Worm (Caenorhabditis elegans) whole organism, mixed stage, embryonic: ENCODE measurements around the gene xpb-1.

Source experiments
- M03D4.4 ChIP-seq: sonication (generic microtip); optimal IDR thresholded peaks from 2 replicates; lab custom pipeline; 2017; ENCODE audit warnings: mild to moderate bottlenecking, missing genetic modification characterization, missing compliant biosample characterization
- blmp-1 ChIP-seq: fragments of 150-350 bp; optimal IDR thresholded peaks from 2 replicates; lab custom pipeline; 2014; ENCODE audit warnings: missing biosample characterization, missing genetic modification characterization
- ceh-39 ChIP-seq: fragments of 150-350 bp; optimal IDR thresholded peaks from 2 replicates; lab custom pipeline; 2014; ENCODE audit warnings: missing biosample characterization, missing genetic modification characterization
- ces-1 ChIP-seq: fragments of 150-350 bp; optimal IDR thresholded peaks from 2 replicates; lab custom pipeline; 2014; ENCODE audit warnings: missing biosample characterization, missing genetic modification reagents, missing genetic modification characterization
- drap-1 ChIP-seq: fragments of 200-800 bp; sonication (Bioruptor generic); optimal IDR thresholded peaks from 3 replicates; lab custom pipeline; 2018; ENCODE audit warnings: mild to moderate bottlenecking, missing genetic modification characterization, missing compliant biosample characterization
- elt-1 ChIP-seq: sonication (generic microtip); optimal IDR thresholded peaks from 2 replicates; lab custom pipeline; 2017; ENCODE audit warnings: missing genetic modification characterization, mild to moderate bottlenecking, missing compliant biosample characterization, antibody characterized with exemption, moderate library complexity, borderline replicate concordance; ENCODE audit not compliant: insufficient read depth
- elt-3 ChIP-seq: fragments of 150-350 bp; optimal IDR thresholded peaks from 2 replicates; lab custom pipeline; 2014; ENCODE audit warnings: missing biosample characterization, missing genetic modification characterization
- flh-1 ChIP-seq: fragments of 200-800 bp; sonication (Bioruptor generic); optimal IDR thresholded peaks from 2 replicates; lab custom pipeline; 2018; ENCODE audit warnings: mild to moderate bottlenecking, missing genetic modification characterization, moderate library complexity, missing compliant biosample characterization
- lin-13 ChIP-seq: fragments of 150-350 bp; optimal IDR thresholded peaks from 2 replicates; lab custom pipeline; 2014; ENCODE audit warnings: missing biosample characterization, missing genetic modification characterization
- lin-32 ChIP-seq: fragments of 200-800 bp; sonication (Bioruptor generic); optimal IDR thresholded peaks from 2 replicates; lab custom pipeline; 2018; ENCODE audit warnings: mild to moderate bottlenecking, missing genetic modification characterization, missing compliant biosample characterization
- lsy-2 ChIP-seq: fragments of 150-350 bp; optimal IDR thresholded peaks from 2 replicates; lab custom pipeline; 2014; ENCODE audit warnings: missing biosample characterization, missing genetic modification characterization
- mab-5 ChIP-seq: fragments of 150-350 bp; optimal IDR thresholded peaks from 2 replicates; lab custom pipeline; 2014; ENCODE audit warnings: missing biosample characterization, missing genetic modification characterization
- mep-1 ChIP-seq: fragments of 150-350 bp; optimal IDR thresholded peaks from 2 replicates; lab custom pipeline; 2017; ENCODE audit warnings: missing biosample characterization, missing genetic modification reagents, missing genetic modification characterization, inconsistent platforms
- nhr-12 ChIP-seq: fragments of 150-350 bp; optimal IDR thresholded peaks from 2 replicates; lab custom pipeline; 2014; ENCODE audit warnings: missing biosample characterization, missing genetic modification characterization
- nhr-2 ChIP-seq: fragments of 150-350 bp; optimal IDR thresholded peaks from 2 replicates; lab custom pipeline; 2014; ENCODE audit warnings: missing biosample characterization, missing genetic modification characterization
- nhr-237 ChIP-seq: fragments of 150-350 bp; optimal IDR thresholded peaks from 2 replicates; lab custom pipeline; 2014; ENCODE audit warnings: missing biosample characterization, missing genetic modification characterization
- nhr-28 ChIP-seq: fragments of 150-350 bp; optimal IDR thresholded peaks from 2 replicates; lab custom pipeline; 2014; ENCODE audit warnings: missing biosample characterization, missing genetic modification characterization
- nhr-76 ChIP-seq: sonication (generic microtip); optimal IDR thresholded peaks from 2 replicates; lab custom pipeline; 2017; ENCODE audit warnings: missing biosample characterization, missing genetic modification characterization
- pha-4 ChIP-seq: fragments of 150-350 bp; optimal IDR thresholded peaks from 2 replicates; lab custom pipeline; 2018; ENCODE audit warnings: missing biosample characterization, missing genetic modification reagents, missing genetic modification characterization
- sem-2 ChIP-seq: fragments of 200-800 bp; sonication (Bioruptor generic); optimal IDR thresholded peaks from 2 replicates; lab custom pipeline; 2018; ENCODE audit warnings: mild to moderate bottlenecking, missing genetic modification characterization, missing compliant biosample characterization
- snpc-4 ChIP-seq: fragments of 150-350 bp; optimal IDR thresholded peaks from 2 replicates; lab custom pipeline; 2014; ENCODE audit warnings: missing biosample characterization, missing genetic modification characterization
- sptf-1 ChIP-seq: sonication (generic microtip); optimal IDR thresholded peaks from 2 replicates; lab custom pipeline; 2017; ENCODE audit warnings: mild to moderate bottlenecking, missing genetic modification characterization, moderate library complexity, missing compliant biosample characterization
- tbx-8 ChIP-seq: fragments of 200-800 bp; sonication (Bioruptor generic); optimal IDR thresholded peaks from 2 replicates; lab custom pipeline; 2018; ENCODE audit warnings: mild to moderate bottlenecking, missing genetic modification characterization, moderate library complexity, missing compliant biosample characterization
- unc-120 ChIP-seq: sonication (generic microtip); optimal IDR thresholded peaks from 2 replicates; lab custom pipeline; 2017; ENCODE audit warnings: missing genetic modification characterization, missing compliant biosample characterization; ENCODE audit not compliant: poor library complexity, severe bottlenecking
- unc-39 ChIP-seq: fragments of 150-350 bp; optimal IDR thresholded peaks from 2 replicates; lab custom pipeline; 2014; ENCODE audit warnings: missing biosample characterization, missing genetic modification characterization
- unc-62 ChIP-seq: fragments of 150-350 bp; optimal IDR thresholded peaks from 2 replicates; lab custom pipeline; 2014; ENCODE audit warnings: missing biosample characterization, missing genetic modification reagents, missing genetic modification characterization
- ztf-11 ChIP-seq: fragments of 150-350 bp; optimal IDR thresholded peaks from 2 replicates; lab custom pipeline; 2014; ENCODE audit warnings: missing biosample characterization, missing genetic modification characterization

The xpb-1 gene

DNA sequence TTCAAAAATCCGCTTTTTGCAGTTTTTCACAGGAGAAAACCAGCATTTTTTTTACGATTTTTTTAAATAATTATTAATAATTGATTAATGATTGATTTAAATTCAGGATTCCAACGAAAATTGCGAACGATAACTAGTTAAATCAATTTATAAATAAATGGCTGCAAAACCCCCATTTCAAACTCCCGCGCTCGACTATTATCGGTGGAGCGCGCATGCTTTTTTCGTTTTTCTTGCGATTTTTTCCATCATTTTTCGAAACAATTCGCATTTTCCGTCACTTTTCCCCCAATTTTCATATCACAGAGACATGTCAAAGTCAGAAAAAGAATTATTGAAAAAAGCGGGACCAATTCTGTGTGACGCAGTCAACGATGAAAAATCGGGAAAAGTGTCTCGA, 39.1 kb downstream of the xpb-1 start, which contains the start of gene Y66D12A.10:
TSS of gene Y66D12A.10 (plus strand) at position 273 of the 400 bp plus-strand sequence.
- TF ChIP-seq mep-1 (tag; lab: Kevin White, UChicago) (peak; percentile 51), ztf-11 (no peak), nhr-237 (tag; lab: Kevin White, UChicago) (peak; percentile 22), nhr-76 (tag; lab: Kevin White, UChicago) (no peak), nhr-12 (tag; lab: Kevin White, UChicago) (no peak), lsy-2 (tag; lab: Kevin White, UChicago) (peak; percentile 13), unc-62 (GFP tag; lab: Kevin White, UChicago) (no peak), ces-1 (GFP tag; lab: Kevin White, UChicago) (peak; percentile 41), ceh-39 (peak; percentile 7)
- TF ChIP-seq, all 35 proteins: peak for 5

DNA sequence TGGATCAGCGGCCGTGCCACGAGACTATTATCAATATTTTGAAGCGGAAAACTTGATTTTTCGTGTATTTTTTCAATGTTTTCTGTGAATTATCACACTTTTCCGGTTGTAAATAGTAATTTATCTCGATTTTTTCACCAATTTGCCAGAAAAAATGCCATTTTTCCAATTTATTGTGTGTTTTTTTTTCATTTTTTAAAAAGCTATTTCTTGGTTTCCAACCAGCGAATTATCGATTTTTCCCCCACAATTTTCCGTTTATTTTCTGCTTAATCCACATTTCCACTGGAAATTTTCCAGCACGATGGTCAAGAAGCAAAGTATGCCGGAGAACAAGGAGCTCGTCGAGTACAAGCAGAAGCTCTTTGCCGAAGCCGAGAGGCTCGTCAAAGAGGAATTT, 41.4 kb downstream of the xpb-1 start, which contains the start of gene psme-3:
TSS of gene psme-3 (plus strand) at position 301 of the 400 bp plus-strand sequence.
- TF ChIP-seq unc-39 = no peak
- TF ChIP-seq, all 35 proteins: peak for 0

DNA sequence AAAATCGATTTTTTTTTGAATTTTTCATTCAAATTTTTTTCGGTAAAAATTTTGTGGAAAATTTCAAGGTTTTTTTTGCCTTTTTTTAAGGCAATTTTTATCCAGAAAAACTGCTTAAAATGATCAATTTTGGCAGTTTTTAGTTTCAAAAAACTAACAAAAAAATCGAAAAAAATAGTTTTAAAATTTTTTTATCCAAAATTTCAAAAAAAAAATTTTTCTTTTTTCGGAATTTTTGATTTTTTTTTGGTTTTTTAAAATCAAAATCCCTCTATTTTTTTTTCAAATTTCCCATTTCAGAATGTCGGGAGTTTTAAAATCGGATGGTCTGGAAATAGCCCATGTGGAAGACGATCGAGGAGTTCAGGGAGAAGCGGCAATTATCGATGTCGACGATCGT, 47.5 kb downstream of the xpb-1 start, which contains the start of gene Y66D12A.8:
TSS of gene Y66D12A.8 (plus strand) at position 301 of the 400 bp plus-strand sequence.
- no peak for TF ChIP-seq flh-1 (GFP tag; lab: Kevin White, UChicago)

DNA sequence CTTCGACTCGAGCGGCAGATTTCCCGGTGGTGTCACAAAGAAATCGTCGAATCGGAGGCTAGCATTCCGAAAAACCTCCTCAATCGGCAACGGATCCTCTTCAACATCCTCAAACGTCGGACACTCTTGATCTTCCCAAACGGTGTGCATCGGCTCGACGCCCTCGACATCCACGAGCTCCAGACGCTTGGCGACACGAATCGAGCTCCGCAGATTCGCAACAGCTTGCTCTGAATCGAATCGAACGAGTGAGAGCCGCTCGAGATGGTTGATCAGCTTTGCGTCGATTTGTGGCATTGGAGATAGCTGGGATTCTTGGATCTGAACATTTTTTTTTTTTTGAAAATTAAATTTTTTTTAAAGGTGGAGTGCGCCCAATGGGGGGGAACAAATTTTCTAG, 52.9 kb downstream of the xpb-1 start:
- TF ChIP-seq nhr-28 (tag; lab: Kevin White, UChicago) (no peak), elt-3 (tag; lab: Kevin White, UChicago) (no peak), ces-1 (GFP tag; lab: Kevin White, UChicago) (no peak), tbx-8 (no peak), lin-13 (tag; lab: Kevin White, UChicago) (no peak), sem-2 (GFP tag; lab: Kevin White, UChicago) (no peak), drap-1 (GFP tag; lab: Kevin White, UChicago) (no peak), lsy-2 (tag; lab: Kevin White, UChicago) (no peak), nhr-237 (tag; lab: Kevin White, UChicago) (no peak), unc-62 (GFP tag; lab: Kevin White, UChicago) (no peak), flh-1 (GFP tag; lab: Kevin White, UChicago) (no peak), pha-4 (tag; lab: Kevin White, UChicago) (no peak), mep-1 (tag; lab: Kevin White, UChicago) (no peak), elt-1 (tag; lab: Kevin White, UChicago) (no peak), M03D4.4 (tag; lab: Kevin White, UChicago) (no peak)

DNA sequence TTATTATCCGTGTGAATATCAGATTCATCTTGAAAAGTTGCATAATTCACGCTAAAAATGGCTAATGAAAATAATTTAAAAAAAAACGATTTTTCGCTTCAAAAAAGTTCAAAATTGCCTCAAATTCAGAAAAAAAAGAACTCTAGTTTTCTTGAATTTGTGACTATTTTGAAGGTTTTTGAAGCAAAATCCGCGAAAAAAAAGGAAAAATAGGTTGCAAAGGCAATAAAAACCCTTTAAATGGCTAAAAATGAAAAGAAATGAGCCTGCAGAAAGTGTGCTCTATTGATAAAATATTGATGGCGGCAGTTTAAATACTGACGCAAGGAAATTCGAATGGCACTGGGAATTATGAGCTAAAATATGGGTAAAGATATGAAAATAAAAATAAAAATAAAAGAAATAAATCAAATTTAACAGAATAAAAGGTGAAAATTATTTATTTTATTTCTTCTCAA, 54.0 kb downstream of the xpb-1 start, which contains the start of gene Y66D12A.7:
TSS of gene Y66D12A.7 (minus strand) at position 51 of the 458 bp plus-strand sequence.
- TF ChIP-seq flh-1 (GFP tag; lab: Kevin White, UChicago) = no peak
- peak; percentile 13 for TF ChIP-seq unc-120 (tag; lab: Kevin White, UChicago)

DNA sequence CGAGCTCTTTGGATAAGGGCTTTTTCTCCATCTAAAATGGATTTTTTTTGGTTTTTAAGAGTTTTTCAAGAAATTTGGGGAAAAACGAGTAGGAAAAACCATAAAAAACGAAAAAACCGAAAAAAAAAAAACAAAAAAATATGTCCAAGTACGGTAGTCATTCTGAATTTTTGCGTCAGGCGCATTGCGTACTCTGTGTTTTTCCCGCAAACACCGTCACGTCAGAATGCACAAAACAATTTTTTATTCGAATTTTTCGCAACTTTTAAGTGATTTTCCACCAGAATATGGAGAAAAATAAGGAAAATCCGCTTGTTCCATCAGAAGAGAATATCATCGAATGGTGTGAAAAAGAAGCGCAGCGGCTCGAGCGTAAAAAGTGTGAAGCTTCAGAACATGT, 54.9 kb downstream of the xpb-1 start, which contains the start of the genes Y66D12A.6 and ceh-92:
TSS of gene Y66D12A.6 (minus strand) at position 31 of the 400 bp plus-strand sequence.
TSS of gene ceh-92 (plus strand) at position 229 of the 400 bp plus-strand sequence.
- TF ChIP-seq unc-62 (GFP tag; lab: Kevin White, UChicago) (no peak), sptf-1 (no peak), lsy-2 (tag; lab: Kevin White, UChicago) (no peak), nhr-2 (tag; lab: Kevin White, UChicago) (no peak), M03D4.4 (tag; lab: Kevin White, UChicago) (no peak), mab-5 (no peak), lin-32 (GFP tag; lab: Kevin White, UChicago) (no peak), sem-2 (GFP tag; lab: Kevin White, UChicago) (no peak), elt-3 (tag; lab: Kevin White, UChicago) (no peak), flh-1 (GFP tag; lab: Kevin White, UChicago) (no peak), mep-1 (tag; lab: Kevin White, UChicago) (no peak), nhr-237 (tag; lab: Kevin White, UChicago) (no peak), elt-1 (tag; lab: Kevin White, UChicago) (no peak)

DNA sequence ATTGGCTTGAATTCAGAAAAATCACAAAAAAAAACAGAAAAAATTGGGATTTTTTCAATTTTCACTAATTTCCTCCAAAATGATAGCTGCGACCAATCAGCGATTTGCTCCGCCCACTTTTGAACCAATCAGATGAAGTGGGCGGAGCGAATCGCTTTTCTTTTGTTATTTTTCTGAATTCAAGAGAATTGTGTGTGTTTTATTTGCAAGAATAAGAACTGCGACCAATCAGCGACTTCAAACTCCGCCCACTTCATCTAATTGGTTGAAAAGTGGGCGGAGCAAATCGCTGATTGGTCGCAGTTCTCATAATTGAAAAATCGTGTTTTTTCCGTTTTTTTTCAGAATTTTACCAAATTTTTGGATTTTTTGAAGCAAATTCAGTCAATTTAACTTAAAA, 56.1 kb downstream of the xpb-1 start:
- no peak for TF ChIP-seq lsy-2 (tag; lab: Kevin White, UChicago)
- no peak for TF ChIP-seq nhr-12 (tag; lab: Kevin White, UChicago)
- no peak for TF ChIP-seq blmp-1 (tag; lab: Kevin White, UChicago)
- TF ChIP-seq mep-1 (tag; lab: Kevin White, UChicago) = no peak
- no peak for TF ChIP-seq nhr-2 (tag; lab: Kevin White, UChicago)
- TF ChIP-seq snpc-4 (tag; lab: Kevin White, UChicago) = no peak
- TF ChIP-seq, all 35 proteins: peak for 0
